Fruit fly (Drosophila melanogaster): ENCODE results near the gene AMPdeam.

dm6 chrX:13820310-13821038 lies 25.2 kb downstream of the AMPdeam start:
- no peak for TF ChIP-seq Hr78 (GFP tag; optimal IDR thresholded peaks at IDR 0.05)
- no peak for TF ChIP-seq Dfd (GFP tag; optimal IDR thresholded peaks at IDR 0.05)
- no peak for TF ChIP-seq lola (GFP tag; optimal IDR thresholded peaks at IDR 0.05)
- TF ChIP-seq brk (GFP tag; optimal IDR thresholded peaks at IDR 0.05), result no peak
- TF ChIP-seq br (GFP tag; optimal IDR thresholded peaks at IDR 0.05), result no peak
- TF ChIP-seq h (GFP tag; optimal IDR thresholded peaks at IDR 0.05), result no peak
- TF ChIP-seq usp (GFP tag; optimal IDR thresholded peaks at IDR 0.05), result no peak
